Worm (Caenorhabditis elegans): ENCODE measurements around the gene ctsa-4.1.

ctsa-4.1 gene

ce11 chrII:6366696-6367095 is at the start of gene ctsa-4.1:
Gene ctsa-4.1 (plus strand): TSS chrII:6366996.
- no peak for TF ChIP-seq tbx-7 (tag; optimal IDR thresholded peaks at IDR 0.05)
- no peak for TF ChIP-seq ceh-22 (tag; optimal IDR thresholded peaks at IDR 0.05)
- no peak for TF ChIP-seq mec-3 (tag; optimal IDR thresholded peaks at IDR 0.05; ENCODE audit: borderline replicate concordance)

ce11 chrII:6320655-6321388 is 46.0 kb upstream of the ctsa-4.1 start, which contains the start of gene efr-3:
Gene efr-3 (minus strand): TSS chrII:6321159.
- no peak for TF ChIP-seq ceh-22 (tag; optimal IDR thresholded peaks at IDR 0.05)
- TF ChIP-seq lim-6 (tag; optimal IDR thresholded peaks at IDR 0.05) = no peak
- no peak for TF ChIP-seq pqm-1 (tag; optimal IDR thresholded peaks at IDR 0.05)
- peak; percentile 6 for TF ChIP-seq unc-42 (tag; optimal IDR thresholded peaks at IDR 0.05)
- no peak for TF ChIP-seq unc-3 (GFP tag; conservative IDR thresholded peaks at IDR 0.05)
- TF ChIP-seq unc-3 (tag; optimal IDR thresholded peaks at IDR 0.05) = no peak
- TF ChIP-seq pag-3 (tag; optimal IDR thresholded peaks at IDR 0.05; ENCODE audit: borderline replicate concordance) = no peak
- TF ChIP-seq ceh-34 (tag; optimal IDR thresholded peaks at IDR 0.05) = no peak
- no peak for TF ChIP-seq unc-55 (GFP tag; optimal IDR thresholded peaks at IDR 0.05)
- no peak for TF ChIP-seq pat-9 (tag; optimal IDR thresholded peaks at IDR 0.05)
- TF ChIP-seq ceh-48 (tag; optimal IDR thresholded peaks at IDR 0.05) = peak; percentile 90

- TF ChIP-seq unc-3 (GFP tag; conservative IDR thresholded peaks at IDR 0.05) (no peak), unc-3 (tag; optimal IDR thresholded peaks at IDR 0.05) (no peak), hlh-30 (tag; optimal IDR thresholded peaks at IDR 0.05; ENCODE audit: insufficient read depth) (no peak), dmd-4 (tag; optimal IDR thresholded peaks at IDR 0.05; ENCODE audit: borderline replicate concordance) (no peak), pat-9 (tag; optimal IDR thresholded peaks at IDR 0.05) (no peak)
Measured at ce11 chrII:6322081-6322480, 44.7 kb upstream of the ctsa-4.1 start.

ce11 chrII:6322979-6323378 is 43.8 kb upstream of the ctsa-4.1 start, which contains the start of gene C32D5.4:
Gene C32D5.4 (minus strand): TSS chrII:6323079.
- no peak for TF ChIP-seq ttx-3 (tag; optimal IDR thresholded peaks at IDR 0.05)
- no peak for TF ChIP-seq syd-9 (tag; optimal IDR thresholded peaks at IDR 0.05)
- no peak for TF ChIP-seq ceh-45 (GFP tag; IDR thresholded peaks at IDR 0.05)
- no peak for TF ChIP-seq pros-1 (tag; optimal IDR thresholded peaks at IDR 0.05)
- no peak for TF ChIP-seq hlh-30 (tag; optimal IDR thresholded peaks at IDR 0.05; ENCODE audit: insufficient read depth)
- no peak for TF ChIP-seq gmeb-2 (tag; optimal IDR thresholded peaks at IDR 0.05)
- no peak for TF ChIP-seq nfya-1 (tag; optimal IDR thresholded peaks at IDR 0.05)
- no peak for TF ChIP-seq K09A11.1 (tag; optimal IDR thresholded peaks at IDR 0.05; ENCODE audit: insufficient read depth)
- TF ChIP-seq fkh-10 (GFP tag; optimal IDR thresholded peaks at IDR 0.05) = no peak
- TF ChIP-seq ref-2 (tag; optimal IDR thresholded peaks at IDR 0.05) = no peak
- TF ChIP-seq ceh-34 (tag; optimal IDR thresholded peaks at IDR 0.05) = no peak
- no peak for TF ChIP-seq ahr-1 (tag; optimal IDR thresholded peaks at IDR 0.05)
- TF ChIP-seq pat-9 (tag; optimal IDR thresholded peaks at IDR 0.05) = no peak
- TF ChIP-seq unc-55 (GFP tag; optimal IDR thresholded peaks at IDR 0.05) = no peak
- no peak for TF ChIP-seq unc-86 (tag; optimal IDR thresholded peaks at IDR 0.05)
- TF ChIP-seq nhr-232 (tag; optimal IDR thresholded peaks at IDR 0.05) = no peak
- TF ChIP-seq pqm-1 (tag; optimal IDR thresholded peaks at IDR 0.05) = no peak
- no peak for TF ChIP-seq mec-3 (tag; optimal IDR thresholded peaks at IDR 0.05; ENCODE audit: borderline replicate concordance)
- TF ChIP-seq ceh-48 (tag; optimal IDR thresholded peaks at IDR 0.05) = no peak
- TF ChIP-seq ama-1 (optimal IDR thresholded peaks at IDR 0.05) = no peak

ce11 chrII:6324086-6324485 is 42.7 kb upstream of the ctsa-4.1 start, which contains the start of gene sma-6:
Gene sma-6 (plus strand): TSS chrII:6324484.
- TF ChIP-seq ceh-31 (tag; optimal IDR thresholded peaks at IDR 0.05) (no peak), unc-42 (tag; optimal IDR thresholded peaks at IDR 0.05) (no peak), unc-55 (GFP tag; optimal IDR thresholded peaks at IDR 0.05) (no peak)

DNA sequence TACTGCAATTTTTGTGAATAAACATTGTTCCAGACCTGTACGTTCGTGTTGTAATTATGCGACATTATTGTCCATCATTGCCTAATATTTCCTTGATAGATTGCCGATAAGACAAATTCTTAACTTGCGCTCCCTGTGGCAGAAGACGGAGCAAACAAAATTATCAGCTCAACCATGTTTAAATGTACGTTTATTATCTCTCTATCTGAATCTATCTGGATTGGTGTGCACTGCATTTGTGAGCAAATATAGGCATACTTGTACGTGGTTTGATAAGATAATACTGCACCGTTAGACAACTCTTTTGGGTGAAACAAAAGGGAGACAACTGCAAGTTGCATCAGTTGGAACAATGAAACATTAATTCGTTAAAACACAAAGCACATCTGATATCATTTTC is 39.5 kb upstream of the ctsa-4.1 start:
- TF ChIP-seq pqm-1 (tag; optimal IDR thresholded peaks at IDR 0.05) (peak; percentile 58), pha-4 (tag; optimal IDR thresholded peaks at IDR 0.05) (no peak), hlh-8 (tag; optimal IDR thresholded peaks at IDR 0.05) (no peak), ceh-24 (tag; optimal IDR thresholded peaks at IDR 0.05) (no peak), elt-2 (tag; optimal IDR thresholded peaks at IDR 0.05) (peak; percentile 97), fax-1 (tag; optimal IDR thresholded peaks at IDR 0.05) (no peak), dve-1 (tag; optimal IDR thresholded peaks at IDR 0.05) (peak; percentile 37), fkh-10 (GFP tag; optimal IDR thresholded peaks at IDR 0.05) (no peak), che-1 (tag; optimal IDR thresholded peaks at IDR 0.05) (no peak)
